Fruit fly (Drosophila melanogaster) whole organism, embryonic: Measurements from ENCODE around the gene CLS.

ENCODE experiments used
- BEAF-32 ChIP-seq: fragments of 200-800 bp; sonication (Bioruptor generic); optimal IDR thresholded peaks from 3 replicates; lab custom pipeline; 2017; ENCODE audit warnings: missing biosample characterization, missing genetic modification characterization, mild to moderate bottlenecking, moderate library complexity, missing genetic modification reagents
- CG10267 ChIP-seq: fragments of 200-800 bp; sonication (Bioruptor generic); optimal IDR thresholded peaks from 2 replicates; lab custom pipeline; 2018; ENCODE audit warnings: missing biosample characterization, mild to moderate bottlenecking, missing genetic modification characterization, moderate library complexity
- CG10321 ChIP-seq: fragments of 200-800 bp; sonication (Bioruptor generic); IDR thresholded peaks from 2 replicates; pipeline ENCODE4 v1.3.6; 2022; ENCODE audit warnings: missing biosample characterization, missing genetic modification characterization
- CG11085 ChIP-seq: fragments of 200-800 bp; sonication (Bioruptor generic); IDR thresholded peaks from 2 replicates; pipeline ENCODE4 v1.3.6; 2022; ENCODE audit warnings: missing biosample characterization, missing genetic modification characterization
- CG11093 ChIP-seq: fragments of 200-800 bp; sonication (Bioruptor generic); IDR thresholded peaks from 3 replicates; pipeline ENCODE4 v1.3.6; 2022; ENCODE audit warnings: missing biosample characterization, missing genetic modification characterization
- CG11560 ChIP-seq: fragments of 200-800 bp; sonication (Bioruptor generic); IDR thresholded peaks from 3 replicates; pipeline ENCODE4 v1.3.6; 2022; ENCODE audit warnings: missing biosample characterization, missing genetic modification characterization
- CG11723 ChIP-seq: fragments of 200-800 bp; sonication (Bioruptor generic); optimal IDR thresholded peaks from 2 replicates; lab custom pipeline; 2017; ENCODE audit warnings: missing biosample characterization, mild to moderate bottlenecking, missing genetic modification characterization
- CG12744 ChIP-seq: fragments of 200-800 bp; sonication (Bioruptor generic); optimal IDR thresholded peaks from 2 replicates; lab custom pipeline; 2016; ENCODE audit warnings: missing biosample characterization, missing genetic modification characterization
- CG15269 ChIP-seq: fragments of 200-800 bp; sonication (Bioruptor generic); optimal IDR thresholded peaks from 2 replicates; lab custom pipeline; 2018; ENCODE audit warnings: missing biosample characterization, mild to moderate bottlenecking, missing genetic modification characterization, moderate library complexity
- CG1529 ChIP-seq: fragments of 200-800 bp; sonication (Bioruptor generic); optimal IDR thresholded peaks from 3 replicates; lab custom pipeline; 2018; ENCODE audit warnings: missing biosample characterization, missing genetic modification characterization
- CG15479 ChIP-seq: fragments of 200-800 bp; sonication (Bioruptor generic); optimal IDR thresholded peaks from 3 replicates; lab custom pipeline; 2019; ENCODE audit warnings: missing biosample characterization, mild to moderate bottlenecking, missing genetic modification characterization, moderate library complexity
- CG17912 ChIP-seq: fragments of 200-800 bp; sonication (Bioruptor generic); optimal IDR thresholded peaks from 2 replicates; lab custom pipeline; 2018; ENCODE audit warnings: missing biosample characterization, mild to moderate bottlenecking, missing genetic modification characterization
- CG18262 ChIP-seq: fragments of 200-800 bp; optimal IDR thresholded peaks from 3 replicates; lab custom pipeline; 2019; ENCODE audit warnings: missing biosample characterization, mild to moderate bottlenecking, missing genetic modification characterization, moderate library complexity
- CG2202 ChIP-seq: fragments of 200-800 bp; sonication (Bioruptor generic); optimal IDR thresholded peaks from 2 replicates; lab custom pipeline; 2018; ENCODE audit warnings: missing biosample characterization, mild to moderate bottlenecking, missing genetic modification characterization
- CG2875 ChIP-seq: fragments of 200-800 bp; sonication (Bioruptor generic); optimal IDR thresholded peaks from 2 replicates; lab custom pipeline; 2017; ENCODE audit warnings: missing biosample characterization, mild to moderate bottlenecking, missing genetic modification characterization, missing genetic modification reagents
- CG30403 ChIP-seq: fragments of 200-800 bp; sonication (Bioruptor generic); optimal IDR thresholded peaks from 3 replicates; lab custom pipeline; 2016; ENCODE audit warnings: missing biosample characterization, missing genetic modification characterization
- CG42726 ChIP-seq: fragments of 200-800 bp; sonication (Bioruptor generic); IDR thresholded peaks from 2 replicates; pipeline ENCODE4 v1.3.6; 2022; ENCODE audit warnings: missing biosample characterization, missing genetic modification characterization; ENCODE audit not compliant: partially characterized antibody
- CG6654 ChIP-seq: fragments of 200-800 bp; sonication (Bioruptor generic); optimal IDR thresholded peaks from 2 replicates; lab custom pipeline; 2017; ENCODE audit warnings: missing biosample characterization, mild to moderate bottlenecking, missing genetic modification characterization
- CG7357 ChIP-seq: fragments of 200-800 bp; sonication (Bioruptor generic); IDR thresholded peaks from 3 replicates; pipeline ENCODE4 v1.3.6; 2022; ENCODE audit warnings: missing biosample characterization, missing genetic modification characterization
- CG7745 ChIP-seq: fragments of 200-800 bp; sonication (Bioruptor generic); optimal IDR thresholded peaks from 2 replicates; lab custom pipeline; 2018; ENCODE audit warnings: missing biosample characterization, mild to moderate bottlenecking, missing genetic modification characterization, moderate library complexity
- CG9609 ChIP-seq: fragments of 200-800 bp; sonication (Bioruptor generic); optimal IDR thresholded peaks from 3 replicates; lab custom pipeline; 2016; ENCODE audit warnings: missing biosample characterization, missing genetic modification characterization
- CTCF ChIP-seq: fragments of 200-800 bp; sonication (Bioruptor generic); optimal IDR thresholded peaks from 2 replicates; lab custom pipeline; 2017; ENCODE audit warnings: missing biosample characterization, mild to moderate bottlenecking, missing genetic modification characterization, moderate library complexity
- Dip3 ChIP-seq: fragments of 200-800 bp; sonication (Bioruptor generic); optimal IDR thresholded peaks from 3 replicates; lab custom pipeline; 2016; ENCODE audit warnings: missing biosample characterization, missing genetic modification characterization
- Dref ChIP-seq: fragments of 200-800 bp; sonication (Bioruptor generic); IDR thresholded peaks from 2 replicates; pipeline ENCODE4 v1.3.6; 2022; ENCODE audit warnings: missing biosample characterization, missing genetic modification characterization
- Ets65A ChIP-seq: fragments of 200-800 bp; sonication (Bioruptor generic); peaks from one replicate; lab custom pipeline; 2016; ENCODE audit warnings: missing biosample characterization, missing genetic modification characterization
- Lim3 ChIP-seq: fragments of 200-800 bp; sonication (Bioruptor generic); IDR thresholded peaks from 2 replicates; pipeline ENCODE4 v1.3.6; 2022; ENCODE audit warnings: missing biosample characterization, missing genetic modification characterization
- MTF-1 ChIP-seq: fragments of 200-800 bp; sonication (Bioruptor generic); optimal IDR thresholded peaks from 2 replicates; lab custom pipeline; 2018; ENCODE audit warnings: missing biosample characterization, mild to moderate bottlenecking, missing genetic modification characterization, borderline replicate concordance
- Max ChIP-seq: fragments of 200-800 bp; sonication (Bioruptor generic); optimal IDR thresholded peaks from 2 replicates; lab custom pipeline; 2016; ENCODE audit warnings: missing biosample characterization, mild to moderate bottlenecking, missing genetic modification characterization
- NK7.1 ChIP-seq: fragments of 200-800 bp; sonication (Bioruptor generic); optimal IDR thresholded peaks from 3 replicates; lab custom pipeline; 2016; ENCODE audit warnings: missing biosample characterization, missing genetic modification characterization
- Nf-YA ChIP-seq: fragments of 200-800 bp; sonication (Bioruptor generic); IDR thresholded peaks from 2 replicates; pipeline ENCODE4 v1.3.6; 2022; ENCODE audit warnings: missing biosample characterization, missing genetic modification characterization
- NfI ChIP-seq: fragments of 200-800 bp; sonication (Bioruptor generic); optimal IDR thresholded peaks from 3 replicates; lab custom pipeline; 2018; ENCODE audit warnings: missing biosample characterization, mild to moderate bottlenecking, missing genetic modification characterization, moderate library complexity
- ac ChIP-seq: fragments of 200-800 bp; sonication (Bioruptor generic); optimal IDR thresholded peaks from 3 replicates; lab custom pipeline; 2017; ENCODE audit warnings: missing biosample characterization, mild to moderate bottlenecking, missing genetic modification characterization
- az2 ChIP-seq: fragments of 200-800 bp; sonication (Bioruptor generic); optimal IDR thresholded peaks from 3 replicates; lab custom pipeline; 2016; ENCODE audit warnings: missing biosample characterization, missing genetic modification characterization
- cg ChIP-seq: fragments of 200-800 bp; sonication (Bioruptor generic); optimal IDR thresholded peaks from 3 replicates; lab custom pipeline; 2019; ENCODE audit warnings: missing biosample characterization, mild to moderate bottlenecking, missing genetic modification characterization, moderate library complexity
- crp ChIP-seq, 2 experiments: fragments of 200-800 bp; sonication (Bioruptor generic); optimal IDR thresholded peaks; 2 replicates in 1 of 2; 3 replicates in 1 of 2; lab custom pipeline; 2017; ENCODE audit warnings: missing biosample characterization in 2 of 2, missing genetic modification characterization in 2 of 2, mild to moderate bottlenecking in 1 of 2, moderate library complexity in 1 of 2
- dmrt11E ChIP-seq: fragments of 200-800 bp; sonication (Bioruptor generic); optimal IDR thresholded peaks from 3 replicates; lab custom pipeline; 2018; ENCODE audit warnings: missing biosample characterization, mild to moderate bottlenecking, missing genetic modification characterization, moderate library complexity
- dysf ChIP-seq: fragments of 200-800 bp; sonication (Bioruptor generic); IDR thresholded peaks from 3 replicates; pipeline ENCODE4 v1.3.6; 2022; ENCODE audit warnings: missing biosample characterization, missing genetic modification characterization
- en ChIP-seq: fragments of 200-800 bp; sonication (Bioruptor generic); optimal IDR thresholded peaks from 2 replicates; lab custom pipeline; 2016; ENCODE audit warnings: missing biosample characterization, missing genetic modification characterization
- hth ChIP-seq: fragments of >200 bp; optimal IDR thresholded peaks from 2 replicates; lab custom pipeline; 2017; ENCODE audit warnings: inconsistent platforms
- inv ChIP-seq: fragments of 200-800 bp; sonication (Bioruptor generic); IDR thresholded peaks from 2 replicates; pipeline ENCODE4 v1.3.6; 2022; ENCODE audit warnings: missing biosample characterization, missing genetic modification characterization; ENCODE audit not compliant: partially characterized antibody
- ken ChIP-seq: fragments of 200-800 bp; sonication (Bioruptor generic); IDR thresholded peaks from 3 replicates; pipeline ENCODE4 v1.3.6; 2022; ENCODE audit warnings: missing biosample characterization, missing genetic modification characterization
- knrl ChIP-seq: fragments of 200-800 bp; sonication (Bioruptor generic); IDR thresholded peaks from 3 replicates; pipeline ENCODE4 v1.3.6; 2022; ENCODE audit warnings: missing biosample characterization, missing genetic modification characterization; ENCODE audit not compliant: partially characterized antibody
- oc ChIP-seq: fragments of 200-800 bp; sonication (Bioruptor generic); optimal IDR thresholded peaks from 2 replicates; lab custom pipeline; 2018; ENCODE audit warnings: missing biosample characterization, mild to moderate bottlenecking, missing genetic modification characterization, moderate library complexity
- otp ChIP-seq: fragments of 200-800 bp; sonication (Bioruptor generic); IDR thresholded peaks from 3 replicates; pipeline ENCODE4, ENCODE4 v1.3.6; 2022; ENCODE audit warnings: missing biosample characterization, missing genetic modification characterization
- peb ChIP-seq: fragments of 200-800 bp; sonication (Bioruptor generic); IDR thresholded peaks from 2 replicates; pipeline ENCODE4 v1.3.6; 2022; ENCODE audit warnings: missing biosample characterization, missing genetic modification characterization
- pnt ChIP-seq: fragments of 200-800 bp; sonication (Bioruptor generic); optimal IDR thresholded peaks from 3 replicates; lab custom pipeline; 2016; ENCODE audit warnings: missing biosample characterization, missing genetic modification characterization
- pros ChIP-seq: fragments of 200-800 bp; sonication (Bioruptor generic); optimal IDR thresholded peaks from 3 replicates; lab custom pipeline; 2019; ENCODE audit warnings: missing biosample characterization, mild to moderate bottlenecking, missing genetic modification characterization, moderate library complexity
- so ChIP-seq: fragments of 200-800 bp; sonication (Bioruptor generic); IDR thresholded peaks from 3 replicates; pipeline ENCODE4 v1.3.6; 2022; ENCODE audit warnings: missing biosample characterization, missing genetic modification characterization
- sqz ChIP-seq: fragments of 200-800 bp; sonication (Bioruptor generic); optimal IDR thresholded peaks from 3 replicates; lab custom pipeline; 2018; ENCODE audit warnings: missing biosample characterization, mild to moderate bottlenecking, missing genetic modification characterization
- sug ChIP-seq: fragments of 200-800 bp; optimal IDR thresholded peaks from 2 replicates; lab custom pipeline; 2019; ENCODE audit warnings: missing biosample characterization, mild to moderate bottlenecking, missing genetic modification characterization, moderate library complexity
- ttk ChIP-seq: fragments of 200-800 bp; sonication (Bioruptor generic); IDR thresholded peaks from 2 replicates; pipeline ENCODE4 v2.1.2; 2022; ENCODE audit warnings: missing biosample characterization, missing genetic modification characterization
- yki ChIP-seq: fragments of >200 bp; optimal IDR thresholded peaks from 3 replicates; lab custom pipeline; 2018

CLS gene

dm6 chr3R:25680528-25680927 is 6.6 kb downstream of the CLS start, which contains the start of the genes CG4743 and Idh3g (continued):
- TF ChIP-seq Nf-YA (GFP tag; lab: Robert Waterston, UW) (peak; percentile 93), sug (tag; lab: Kevin White, UChicago) (peak; percentile 97), CG7745 (tag; lab: Kevin White, UChicago) (peak; percentile 71), az2 (GFP tag; lab: Kevin White, UChicago) (peak; percentile 97), Dip3 (GFP tag; lab: Kevin White, UChicago) (peak; percentile 79), Max (GFP tag; lab: Kevin White, UChicago) (peak; percentile 97), CG2202 (peak; percentile 97), ttk (GFP tag; lab: Robert Waterston, UW) (peak; percentile 96), Lim3 (peak; percentile 75), CG18262 (tag; lab: Kevin White, UChicago) (peak; percentile 98), CG42726 (GFP tag; lab: Robert Waterston, UW) (no peak), oc (peak; percentile 97), Ets65A (GFP tag; lab: Kevin White, UChicago) (peak; percentile 92), crp (GFP tag; optimal IDR thresholded peaks at IDR 0.05; lab: Kevin White, UChicago) (peak; percentile 88 to 98), NK7.1 (peak; percentile 61), CG2875 (GFP tag; lab: Kevin White, UChicago) (peak; percentile 95), CG17912 (peak; percentile 93), MTF-1 (GFP tag; lab: Kevin White, UChicago) (peak; percentile 91), CG10267 (tag; lab: Kevin White, UChicago) (peak; percentile 94), CG12744 (GFP tag; lab: Kevin White, UChicago) (peak; percentile 59), pnt (peak; percentile 34), knrl (GFP tag; lab: Robert Waterston, UW) (no peak), dmrt11E (peak; percentile 99), CG1529 (GFP tag; lab: Kevin White, UChicago) (peak; percentile 92), hth (lab: Kevin White, UChicago) (no peak), CG7357 (peak; percentile 86), otp (peak; percentile 93), CG11560 (tag; lab: Robert Waterston, UW) (peak; percentile 83), so (peak; percentile 97), ken (GFP tag; lab: Robert Waterston, UW) (peak; percentile 93), inv (no peak), sqz (peak; percentile 94), pros (peak; percentile 77), BEAF-32 (peak; percentile 42), CG11093 (GFP tag; lab: Robert Waterston, UW) (peak; percentile 89), peb (peak; percentile 94), CG15269 (tag; lab: Kevin White, UChicago) (peak; percentile 97), cg (GFP tag; lab: Kevin White, UChicago) (no peak), CG15479 (peak; percentile 49), CG10321 (GFP tag; lab: Robert Waterston, UW) (peak; percentile 79), CTCF (GFP tag; lab: Kevin White, UChicago) (peak; percentile 67), CG6654 (GFP tag; lab: Kevin White, UChicago) (peak; percentile 80), CG11723 (GFP tag; lab: Kevin White, UChicago) (peak; percentile 91), Dref (GFP tag; lab: Robert Waterston, UW) (no peak), CG30403 (GFP tag; lab: Kevin White, UChicago) (peak; percentile 97), NfI (GFP tag; lab: Kevin White, UChicago) (peak; percentile 96), CG11085 (GFP tag; lab: Robert Waterston, UW) (peak; percentile 92), en (GFP tag; lab: Kevin White, UChicago) (peak; percentile 21), dysf (GFP tag; lab: Robert Waterston, UW) (peak; percentile 97), yki (lab: Kevin White, UChicago) (no peak), CG9609 (GFP tag; lab: Kevin White, UChicago) (peak; percentile 59), ac (GFP tag; lab: Kevin White, UChicago) (peak; percentile 95)
